Worm (Caenorhabditis elegans): ENCODE measurements around the gene ZK643.5.

The ZK643.5 gene

DNA sequence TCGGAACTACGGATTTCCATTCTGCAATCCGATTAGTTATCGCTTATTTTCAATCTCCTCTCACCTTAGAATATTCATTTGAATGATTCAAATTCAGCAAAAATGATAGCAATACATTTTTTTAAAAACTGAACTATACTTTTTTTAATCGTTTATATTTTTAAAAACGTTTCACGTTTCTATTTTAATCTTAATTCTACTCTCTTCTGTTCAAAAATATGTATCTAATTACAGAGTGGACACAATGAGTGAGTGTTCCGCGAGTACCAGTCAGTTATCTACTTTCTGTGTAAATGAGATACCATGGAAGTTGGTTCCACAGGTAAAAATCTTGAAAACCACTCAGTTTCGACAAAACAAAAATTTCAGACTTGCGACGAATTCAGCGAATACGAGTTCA is 46.5 kb upstream of the ZK643.5 start, which contains the start of the genes F59B2.15 and zif-1:
Gene F59B2.15, minus strand, starts transcription at position 101 of the 400 bp plus-strand sequence.
Gene zif-1, plus strand, starts transcription at position 235 of the 400 bp plus-strand sequence.
- TF ChIP-seq unc-39 (tag; optimal IDR thresholded peaks at IDR 0.05) = no peak
- TF ChIP-seq nhr-77 (tag; optimal IDR thresholded peaks at IDR 0.05) = no peak
- TF ChIP-seq lin-15B (tag; optimal IDR thresholded peaks at IDR 0.05) = no peak
- TF ChIP-seq snpc-4 (tag; optimal IDR thresholded peaks at IDR 0.05) = no peak
- TF ChIP-seq nhr-237 (tag; optimal IDR thresholded peaks at IDR 0.05) = no peak
- TF ChIP-seq nhr-67 (tag; optimal IDR thresholded peaks at IDR 0.05) = no peak
- no peak for TF ChIP-seq ceh-82 (tag; optimal IDR thresholded peaks at IDR 0.05)
- no peak for TF ChIP-seq ceh-16 (tag; optimal IDR thresholded peaks at IDR 0.05)
- TF ChIP-seq daf-12 (tag; optimal IDR thresholded peaks at IDR 0.05) = no peak
- TF ChIP-seq jun-1 (tag; optimal IDR thresholded peaks at IDR 0.05) = no peak
- TF ChIP-seq mdl-1 (tag; optimal IDR thresholded peaks at IDR 0.05) = no peak
- TF ChIP-seq unc-62 (GFP tag; optimal IDR thresholded peaks at IDR 0.05) = no peak
- TF ChIP-seq skn-1 (tag; optimal IDR thresholded peaks at IDR 0.05) = no peak
- TF ChIP-seq lsy-12 (tag; optimal IDR thresholded peaks at IDR 0.05) = no peak
- TF ChIP-seq lin-39 (tag; optimal IDR thresholded peaks at IDR 0.05) = no peak
- no peak for TF ChIP-seq egl-27 (tag; optimal IDR thresholded peaks at IDR 0.05)

DNA sequence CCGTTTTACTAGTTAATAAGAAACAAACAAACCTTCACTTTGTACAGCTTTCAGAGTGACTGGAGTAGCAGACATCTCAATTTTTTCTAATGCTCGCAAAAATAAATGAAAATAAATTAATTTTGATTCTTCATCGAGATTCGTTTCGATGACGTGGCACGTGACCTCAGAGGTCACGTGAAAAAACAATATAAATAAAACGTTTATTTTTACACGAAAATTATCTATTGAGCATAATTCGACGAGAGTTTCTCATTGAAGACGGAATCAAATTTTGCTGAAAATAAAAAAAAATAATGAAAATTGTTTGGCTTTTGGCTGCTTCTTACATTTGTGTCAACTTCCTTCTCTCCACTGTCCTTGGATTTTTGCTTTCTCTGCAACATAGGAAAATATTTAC is 45.9 kb upstream of the ZK643.5 start, which contains the start of gene rpn-6.2:
Gene rpn-6.2, minus strand, starts transcription at position 101 of the 400 bp plus-strand sequence.
- no peak for TF ChIP-seq egl-27 (tag; optimal IDR thresholded peaks at IDR 0.05)
- no peak for TF ChIP-seq ztf-11 (tag; optimal IDR thresholded peaks at IDR 0.05)

DNA sequence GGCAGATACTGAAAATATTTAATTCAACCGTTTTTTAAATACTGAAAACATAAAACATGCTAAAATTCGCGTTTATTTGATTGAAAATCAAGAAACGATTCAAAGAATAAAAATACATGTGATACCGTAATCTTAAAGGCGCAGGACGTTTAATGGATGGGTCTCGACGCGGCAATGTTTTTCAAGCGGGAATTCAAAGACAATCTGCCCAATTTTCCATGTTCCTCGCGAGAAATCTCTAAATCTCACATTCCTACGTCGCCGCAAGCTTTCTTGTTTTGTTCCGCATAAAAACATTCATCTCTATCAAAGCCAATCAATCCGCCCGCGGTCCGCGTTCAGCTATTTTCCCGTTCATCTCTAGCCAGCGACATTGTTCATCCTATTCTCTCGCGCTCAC is 45.5 kb upstream of the ZK643.5 start:
- TF ChIP-seq R02D3.7 (tag; optimal IDR thresholded peaks at IDR 0.05) (no peak), fkh-2 (tag; optimal IDR thresholded peaks at IDR 0.05) (no peak), lsy-12 (tag; optimal IDR thresholded peaks at IDR 0.05) (no peak), nhr-76 (tag; optimal IDR thresholded peaks at IDR 0.05) (no peak), elt-1 (tag; optimal IDR thresholded peaks at IDR 0.05) (no peak), ceh-28 (tag; optimal IDR thresholded peaks at IDR 0.05) (no peak), sea-2 (GFP tag; optimal IDR thresholded peaks at IDR 0.05) (no peak), nhr-25 (tag; optimal IDR thresholded peaks at IDR 0.05) (no peak)

DNA sequence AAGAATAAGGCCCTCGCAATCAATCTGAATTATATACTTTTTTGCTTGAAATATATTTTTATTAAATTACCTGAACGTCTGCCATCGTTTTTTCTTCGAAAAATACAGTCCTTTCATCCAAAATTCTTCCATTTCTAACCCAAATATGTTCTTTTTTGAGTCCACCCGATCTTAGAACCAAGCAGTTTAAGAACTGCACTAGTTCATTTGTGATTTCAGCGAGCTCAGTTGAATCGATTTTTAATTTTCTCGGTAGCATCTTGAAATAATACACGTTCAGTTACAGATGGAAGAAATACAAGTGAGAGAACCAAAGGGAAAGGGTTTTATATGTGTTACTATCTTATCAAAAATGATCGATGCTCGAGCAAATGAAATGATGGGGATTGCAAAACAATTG is 43.5 kb upstream of the ZK643.5 start, which contains the start of gene F59B2.3:
Gene F59B2.3, minus strand, starts transcription at position 259 of the 400 bp plus-strand sequence.
- TF ChIP-seq nhr-43 (tag; optimal IDR thresholded peaks at IDR 0.05; ENCODE audit: poor library complexity, severe bottlenecking) = no peak
- no peak for TF ChIP-seq ceh-28 (tag; optimal IDR thresholded peaks at IDR 0.05)
- no peak for TF ChIP-seq ceh-9 (tag; optimal IDR thresholded peaks at IDR 0.05)
- no peak for TF ChIP-seq fos-1 (tag; optimal IDR thresholded peaks at IDR 0.05)
- TF ChIP-seq elt-2 (tag; optimal IDR thresholded peaks at IDR 0.05) = peak; percentile 5

DNA sequence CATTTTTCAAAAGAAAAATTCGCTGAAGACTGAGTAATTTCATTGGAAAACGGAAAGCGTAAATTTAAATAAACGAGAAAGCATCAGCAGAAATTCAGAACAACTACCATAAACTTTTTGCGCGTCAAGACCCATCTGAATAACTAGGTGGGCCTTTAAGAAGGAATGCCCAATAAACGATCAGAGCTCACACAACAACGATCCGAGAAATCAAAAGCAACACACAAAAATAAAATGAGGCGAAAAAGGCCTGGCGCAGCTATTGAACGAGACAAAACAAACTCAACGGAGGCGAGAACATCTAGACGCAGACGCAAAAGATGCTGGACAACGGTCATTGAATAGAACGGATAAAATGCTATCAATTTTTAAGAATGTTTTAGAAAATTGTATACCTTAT is 42.9 kb upstream of the ZK643.5 start:
- TF ChIP-seq nhr-76 (tag; optimal IDR thresholded peaks at IDR 0.05) (no peak), nhr-28 (tag; optimal IDR thresholded peaks at IDR 0.05) (no peak), ama-1 (optimal IDR thresholded peaks at IDR 0.05) (no peak), lin-15B (tag; optimal IDR thresholded peaks at IDR 0.05) (no peak), pqm-1 (tag; optimal IDR thresholded peaks at IDR 0.05) (no peak), ztf-11 (tag; optimal IDR thresholded peaks at IDR 0.05) (no peak), hmg-11 (tag; optimal IDR thresholded peaks at IDR 0.05) (peak; percentile 19)

DNA sequence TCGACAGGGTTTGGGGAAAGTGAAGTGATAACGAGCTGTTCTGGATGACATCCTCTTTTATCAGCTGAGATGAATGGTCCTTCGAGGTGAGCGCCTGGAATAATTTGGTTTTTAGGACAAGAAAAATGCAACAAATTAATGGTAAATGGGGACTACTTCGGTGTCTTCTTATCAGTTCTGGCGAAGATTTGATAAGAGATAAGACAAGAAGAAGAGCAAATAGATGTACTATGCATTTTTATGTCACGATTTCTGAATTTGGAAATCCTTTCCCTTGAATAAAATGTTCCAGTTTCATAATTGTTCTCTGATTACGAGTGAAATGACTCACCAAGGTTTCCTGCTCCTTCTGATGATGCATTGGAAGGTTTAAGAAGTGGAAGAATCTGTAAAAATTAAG is 41.8 kb upstream of the ZK643.5 start:
- TF ChIP-seq nhr-12 (tag; optimal IDR thresholded peaks at IDR 0.05) = no peak
- TF ChIP-seq fkh-10 (GFP tag; optimal IDR thresholded peaks at IDR 0.05) = no peak
- no peak for TF ChIP-seq ceh-28 (tag; optimal IDR thresholded peaks at IDR 0.05)
- no peak for TF ChIP-seq nhr-43 (tag; optimal IDR thresholded peaks at IDR 0.05; ENCODE audit: poor library complexity, severe bottlenecking)
- peak; percentile 47 for TF ChIP-seq pqm-1 (tag; optimal IDR thresholded peaks at IDR 0.05)
- peak; percentile 79 for TF ChIP-seq elt-2 (tag; optimal IDR thresholded peaks at IDR 0.05)
- no peak for TF ChIP-seq ama-1 (optimal IDR thresholded peaks at IDR 0.05)
- no peak for TF ChIP-seq elt-3 (tag; optimal IDR thresholded peaks at IDR 0.05)

Data from whole organism, L3 larva.